Worm (Caenorhabditis elegans) whole organism, midembryonic: Measurements from ENCODE around the gene T16G12.9.

Source experiments
- T22C8.4 ChIP-seq: fragments of 200-800 bp; sonication (Bioruptor generic); IDR thresholded peaks from 2 replicates; pipeline ENCODE4 v1.3.6; 2022; ENCODE audit warnings: missing genetic modification characterization, missing compliant biosample characterization
- cog-1 ChIP-seq: sonication (generic microtip); optimal IDR thresholded peaks from 2 replicates; lab custom pipeline; 2016; ENCODE audit warnings: missing genetic modification characterization, missing compliant biosample characterization
- flt-1 ChIP-seq: fragments of 200-800 bp; sonication (Bioruptor generic); IDR thresholded peaks from 2 replicates; pipeline ENCODE4 v1.3.6; 2022; ENCODE audit warnings: missing genetic modification characterization, missing compliant biosample characterization
- klf-2 ChIP-seq: fragments of 200-800 bp; sonication (Bioruptor generic); conservative IDR thresholded peaks from 2 replicates; pipeline ENCODE4 v1.3.6; 2022; ENCODE audit warnings: missing genetic modification reagents, missing genetic modification characterization, missing compliant biosample characterization
- med-1 ChIP-seq: sonication (generic microtip); optimal IDR thresholded peaks from 2 replicates; lab custom pipeline; 2017; ENCODE audit warnings: missing genetic modification characterization, mild to moderate bottlenecking, missing compliant biosample characterization, antibody characterized with exemption, missing genetic modification reagents; ENCODE audit not compliant: insufficient read depth
- ref-1 ChIP-seq: fragments of 200-800 bp; sonication (Bioruptor generic); conservative IDR thresholded peaks from 2 replicates; pipeline ENCODE4 v1.3.6; 2022; ENCODE audit warnings: missing genetic modification reagents, missing genetic modification characterization, missing compliant biosample characterization
- tab-1 ChIP-seq: fragments of 200-800 bp; sonication (Bioruptor generic); IDR thresholded peaks from 2 replicates; pipeline ENCODE4 v1.3.6; 2022; ENCODE audit warnings: missing genetic modification characterization, missing compliant biosample characterization
- ztf-23 ChIP-seq: fragments of 200-800 bp; sonication (Bioruptor generic); IDR thresholded peaks from 2 replicates; pipeline ENCODE4 v1.3.6; 2022; ENCODE audit warnings: missing genetic modification reagents, missing genetic modification characterization, missing compliant biosample characterization
- ztf-29 ChIP-seq: fragments of 200-800 bp; sonication (Bioruptor generic); IDR thresholded peaks from 2 replicates; pipeline ENCODE4 v1.3.6; 2022; ENCODE audit warnings: missing genetic modification reagents, missing genetic modification characterization, missing compliant biosample characterization

T16G12.9 gene

ce11 chrIII:10085574-10085973, 7.5 kb upstream of the T16G12.9 start:
- TF ChIP-seq cog-1 (tag; lab: Kevin White, UChicago) (no peak), tab-1 (GFP tag; lab: Robert Waterston, UW) (no peak), T22C8.4 (GFP tag; lab: Robert Waterston, UW) (no peak), ztf-23 (GFP tag; lab: Robert Waterston, UW) (no peak), flt-1 (GFP tag; lab: Robert Waterston, UW) (no peak), ref-1 (GFP tag; lab: Robert Waterston, UW) (no peak), klf-2 (no peak), ztf-29 (no peak), med-1 (GFP tag; lab: Kevin White, UChicago) (no peak)

ce11 chrIII:10085103-10085502, 7.1 kb upstream of the T16G12.9 start, which contains the start of gene T16H12.13:
Gene T16H12.13, plus strand, starts transcription at chrIII:10085403.
- TF ChIP-seq cog-1 (tag; lab: Kevin White, UChicago) (no peak), tab-1 (GFP tag; lab: Robert Waterston, UW) (no peak), ztf-23 (GFP tag; lab: Robert Waterston, UW) (no peak), klf-2 (no peak), flt-1 (GFP tag; lab: Robert Waterston, UW) (no peak)

- no peak for TF ChIP-seq med-1 (GFP tag; lab: Kevin White, UChicago)
- TF ChIP-seq ztf-29, result no peak
- TF ChIP-seq ztf-23 (GFP tag; lab: Robert Waterston, UW), result no peak
Observed at ce11 chrIII:10083242-10083641, 5.2 kb upstream of the T16G12.9 start, which contains the start of gene T16H12.3. Gene T16H12.3, minus strand, starts transcription at chrIII:10083292.

DNA sequence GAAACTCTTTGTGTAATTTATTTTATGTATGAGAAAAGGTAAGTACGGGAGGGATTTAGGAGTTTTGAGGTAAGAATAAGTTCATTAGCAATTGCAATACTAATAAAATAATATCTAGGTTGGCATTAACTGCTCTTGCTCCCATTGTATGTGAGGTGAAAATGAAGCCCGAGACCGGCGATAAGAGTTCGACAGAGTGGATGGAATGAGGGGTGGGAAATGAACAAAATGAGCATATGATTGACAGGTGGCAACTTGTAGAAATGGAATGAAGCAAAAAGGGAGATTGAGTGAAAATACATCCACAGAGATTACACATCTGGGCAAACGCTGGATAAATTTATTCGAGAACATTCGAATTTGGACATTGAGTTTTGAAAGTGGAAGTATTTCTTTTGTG, 733 bp upstream of the T16G12.9 start:
- TF ChIP-seq ref-1 (GFP tag; lab: Robert Waterston, UW), result no peak
- no peak for TF ChIP-seq flt-1 (GFP tag; lab: Robert Waterston, UW)
- TF ChIP-seq med-1 (GFP tag; lab: Kevin White, UChicago), result no peak
- no peak for TF ChIP-seq klf-2

ce11 chrIII:10076042-10076441, 2.0 kb downstream of the T16G12.9 start:
- TF ChIP-seq cog-1 (tag; lab: Kevin White, UChicago) (no peak), med-1 (GFP tag; lab: Kevin White, UChicago) (no peak), ztf-29 (no peak), tab-1 (GFP tag; lab: Robert Waterston, UW) (no peak), ztf-23 (GFP tag; lab: Robert Waterston, UW) (no peak), ref-1 (GFP tag; lab: Robert Waterston, UW) (no peak), flt-1 (GFP tag; lab: Robert Waterston, UW) (no peak), klf-2 (no peak), T22C8.4 (GFP tag; lab: Robert Waterston, UW) (no peak)

DNA sequence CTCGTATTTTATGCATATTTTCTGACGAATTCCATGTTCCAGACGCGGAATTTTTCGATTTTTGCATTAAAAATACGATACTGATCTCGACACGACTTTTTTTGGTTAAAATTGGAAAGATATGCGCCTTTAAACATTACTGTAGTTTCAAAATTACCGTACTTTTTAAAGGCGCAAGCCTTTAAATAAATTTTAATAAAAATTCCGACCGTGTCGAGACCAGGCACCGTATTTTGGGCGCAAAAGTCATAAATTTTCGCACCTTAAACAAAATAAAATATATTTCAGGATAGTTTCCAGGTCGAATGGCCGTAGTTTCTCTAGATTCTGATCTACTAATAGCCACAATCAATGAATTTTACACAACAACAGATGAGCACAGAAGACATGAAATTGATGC, 8.8 kb downstream of the T16G12.9 start, which contains the start of gene T16G12.6:
Gene T16G12.6, plus strand, starts transcription at position 301 of the 400 bp plus-strand sequence.
- TF ChIP-seq flt-1 (GFP tag; lab: Robert Waterston, UW), result no peak

DNA sequence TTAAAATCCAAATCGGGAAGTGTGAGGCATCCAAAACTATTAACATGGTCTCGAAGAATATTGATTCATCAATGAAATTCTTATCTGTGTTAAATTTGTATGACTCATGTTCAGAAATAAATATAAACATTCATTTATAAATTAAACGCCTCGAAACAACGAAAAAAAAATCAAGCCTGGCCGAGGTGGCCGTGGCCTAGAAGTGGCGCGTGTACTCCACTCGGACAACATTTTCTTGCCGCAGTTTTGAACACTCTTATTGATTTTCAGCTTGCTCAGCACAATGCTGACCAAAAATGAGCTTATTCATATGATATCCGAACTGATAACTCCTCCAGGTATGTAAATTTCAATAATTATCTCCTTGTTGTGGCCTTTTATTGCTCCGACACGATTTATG, 13.9 kb downstream of the T16G12.9 start, which contains the start of gene ekl-6:
Gene ekl-6, plus strand, starts transcription at position 265 of the 400 bp plus-strand sequence.
- TF ChIP-seq klf-2 (no peak), cog-1 (tag; lab: Kevin White, UChicago) (peak; percentile 37), T22C8.4 (GFP tag; lab: Robert Waterston, UW) (peak; percentile 10; the same call in 1 of the 2 replicates), med-1 (GFP tag; lab: Kevin White, UChicago) (no peak), tab-1 (GFP tag; lab: Robert Waterston, UW) (no peak), ztf-23 (GFP tag; lab: Robert Waterston, UW) (no peak), flt-1 (GFP tag; lab: Robert Waterston, UW) (peak; percentile 71), ztf-29 (no peak), ref-1 (GFP tag; lab: Robert Waterston, UW) (no peak)

DNA sequence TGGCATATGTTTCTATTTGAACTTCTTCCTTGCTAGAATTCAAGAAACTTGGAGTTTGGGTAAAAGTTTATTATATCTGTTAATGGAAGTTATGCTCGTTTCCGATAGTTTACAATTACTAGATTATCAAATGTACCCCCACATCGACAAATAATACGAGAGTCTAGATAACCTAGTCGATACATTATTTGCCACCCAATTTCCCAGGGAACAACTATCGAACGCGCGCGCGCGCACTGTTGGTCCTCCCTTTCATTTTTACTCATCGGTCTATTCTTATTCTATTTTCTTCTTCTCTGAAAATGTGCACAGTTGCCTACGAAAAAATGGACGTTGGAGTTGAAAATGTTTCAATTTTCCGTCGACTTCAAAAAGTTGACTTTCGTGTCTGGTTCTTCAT, 17.5 kb downstream of the T16G12.9 start, which contains the start of gene T16G12.13:
Gene T16G12.13, plus strand, starts transcription at position 293 of the 400 bp plus-strand sequence.
- TF ChIP-seq tab-1 (GFP tag; lab: Robert Waterston, UW) (no peak), klf-2 (no peak), med-1 (GFP tag; lab: Kevin White, UChicago) (no peak), ref-1 (GFP tag; lab: Robert Waterston, UW) (no peak), ztf-29 (no peak), flt-1 (GFP tag; lab: Robert Waterston, UW) (no peak), T22C8.4 (GFP tag; lab: Robert Waterston, UW) (no peak), ztf-23 (GFP tag; lab: Robert Waterston, UW) (no peak), cog-1 (tag; lab: Kevin White, UChicago) (no peak)

- no peak for TF ChIP-seq ref-1 (GFP tag; lab: Robert Waterston, UW)
- TF ChIP-seq tab-1 (GFP tag; lab: Robert Waterston, UW), result no peak
- TF ChIP-seq klf-2, result no peak
- no peak for TF ChIP-seq ztf-29
- no peak for TF ChIP-seq cog-1 (tag; lab: Kevin White, UChicago)
- TF ChIP-seq T22C8.4 (GFP tag; lab: Robert Waterston, UW), result no peak
- TF ChIP-seq flt-1 (GFP tag; lab: Robert Waterston, UW), result no peak
- no peak for TF ChIP-seq ztf-23 (GFP tag; lab: Robert Waterston, UW)
- TF ChIP-seq med-1 (GFP tag; lab: Kevin White, UChicago), result no peak
Observed at ce11 chrIII:10059002-10059401, 19.0 kb downstream of the T16G12.9 start, which contains the start of gene T16G12.8. Gene T16G12.8, plus strand, starts transcription at chrIII:10059302.

DNA sequence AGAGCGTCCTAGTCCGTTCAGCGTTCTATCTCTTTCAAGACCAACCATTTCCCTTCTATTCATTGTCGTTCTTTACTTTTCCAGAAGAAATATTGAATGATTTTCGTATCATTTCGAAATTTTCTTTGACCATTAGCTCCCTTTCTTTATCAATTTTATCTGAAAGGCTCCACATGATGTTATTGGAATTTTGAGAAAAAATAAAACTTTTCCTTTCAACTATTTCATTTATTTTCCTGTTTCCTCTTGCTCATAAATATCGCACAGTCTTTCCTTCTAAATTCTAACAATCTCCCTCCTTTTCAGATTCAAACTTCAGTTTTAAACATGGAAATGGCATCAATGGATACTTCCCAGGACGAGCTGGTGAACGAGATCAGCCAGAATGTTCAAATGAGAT, 20.5 kb downstream of the T16G12.9 start, which contains the start of gene T16G12.4:
Gene T16G12.4, plus strand, starts transcription at position 301 of the 400 bp plus-strand sequence.
- TF ChIP-seq ref-1 (GFP tag; lab: Robert Waterston, UW), result no peak
- no peak for TF ChIP-seq ztf-23 (GFP tag; lab: Robert Waterston, UW)
- TF ChIP-seq klf-2, result no peak
- TF ChIP-seq med-1 (GFP tag; lab: Kevin White, UChicago), result no peak
- TF ChIP-seq cog-1 (tag; lab: Kevin White, UChicago), result no peak
- no peak for TF ChIP-seq ztf-29
- TF ChIP-seq T22C8.4 (GFP tag; lab: Robert Waterston, UW), result no peak
- TF ChIP-seq tab-1 (GFP tag; lab: Robert Waterston, UW), result no peak
- no peak for TF ChIP-seq flt-1 (GFP tag; lab: Robert Waterston, UW)
